Worm (Caenorhabditis elegans): ENCODE data around the gene C45G9.5.
A peak's percentile ranks its signal among the peaks of the same experiment; 100 is the strongest.
"Not testable (repeated sequence)": the region's sequence is repeated elsewhere in the genome, so short reads cannot be mapped to it uniquely, and the experiment has no call there.

Gene C45G9.5

DNA sequence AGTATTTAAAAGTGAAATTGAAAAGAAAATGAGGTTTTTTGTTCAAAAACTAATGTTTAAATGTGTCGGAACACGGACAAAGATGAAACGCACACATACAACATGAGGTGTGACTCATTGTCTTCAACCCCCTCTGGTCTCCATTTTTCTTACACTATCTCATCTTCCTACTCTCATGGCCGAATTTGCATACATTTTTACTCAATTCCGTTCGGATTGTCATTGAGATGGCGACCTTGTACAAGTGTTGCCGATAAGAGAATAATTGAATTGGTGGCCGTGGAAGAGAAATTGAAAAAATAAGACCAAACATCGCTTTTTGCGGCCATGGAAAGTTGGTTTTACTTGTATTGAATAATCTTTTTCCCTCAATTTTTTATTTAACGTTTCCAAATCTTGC is 742 bp upstream of the C45G9.5 start, which contains the start of gene txbp-3:
Gene txbp-3 (minus strand): TSS at position 285 of the 400 bp plus-strand sequence.
- TF ChIP-seq unc-42 (tag; optimal IDR thresholded peaks at IDR 0.05), result peak; percentile 85
- TF ChIP-seq nfya-1 (tag; optimal IDR thresholded peaks at IDR 0.05), result peak; percentile 30
- peak; percentile 45 for TF ChIP-seq hlh-30 (tag; optimal IDR thresholded peaks at IDR 0.05; ENCODE audit: insufficient read depth)
- no peak for TF ChIP-seq C08G9.2 (tag; optimal IDR thresholded peaks at IDR 0.05)
- TF ChIP-seq ceh-22 (tag; optimal IDR thresholded peaks at IDR 0.05), result no peak
- TF ChIP-seq T23F11.4 (GFP tag; optimal IDR thresholded peaks at IDR 0.05), result no peak
- no peak for TF ChIP-seq ceh-6 (GFP tag; optimal IDR thresholded peaks at IDR 0.05)
- peak; percentile 71 for TF ChIP-seq ets-4 (tag; optimal IDR thresholded peaks at IDR 0.05)
- TF ChIP-seq elt-2 (tag; optimal IDR thresholded peaks at IDR 0.05), result peak; percentile 58
- 0 out of 2 replicates have a peak, but pooled peaks have one; percentile 18 for TF ChIP-seq sox-2 (GFP tag; IDR thresholded peaks at IDR 0.05)
- peak; percentile 58 for TF ChIP-seq ceh-31 (tag; optimal IDR thresholded peaks at IDR 0.05)
- no peak for TF ChIP-seq tbx-2 (tag; optimal IDR thresholded peaks at IDR 0.05)

DNA sequence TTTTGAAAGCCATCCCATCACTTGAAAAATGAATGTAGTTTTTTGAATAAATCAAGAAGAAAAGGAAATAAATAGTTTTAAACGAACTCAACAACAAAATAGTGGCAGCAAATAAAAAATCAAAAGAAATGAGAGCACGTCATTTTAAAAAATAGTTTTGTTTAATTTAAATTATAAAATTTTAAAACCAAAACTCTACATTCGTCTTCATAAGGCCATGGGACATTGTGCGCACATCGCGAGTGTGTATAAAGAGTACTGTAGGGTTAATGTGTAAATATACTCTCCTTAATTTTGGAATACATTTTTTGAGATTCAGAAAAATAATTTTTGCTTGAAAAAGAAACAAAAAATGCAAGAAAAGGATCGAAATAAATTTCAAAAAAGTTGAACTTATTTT is 4.0 kb downstream of the C45G9.5 start, which contains the start of gene C45G9.15:
Gene C45G9.15 (minus strand): TSS at position 101 of the 400 bp plus-strand sequence.
- no peak for TF ChIP-seq hlh-15 (tag; optimal IDR thresholded peaks at IDR 0.05)
- TF ChIP-seq ets-4 (tag; optimal IDR thresholded peaks at IDR 0.05), result no peak
- TF ChIP-seq ztf-16 (tag; optimal IDR thresholded peaks at IDR 0.05), result no peak
- no peak for TF ChIP-seq che-1 (tag; optimal IDR thresholded peaks at IDR 0.05)
- TF ChIP-seq fkh-6 (tag; optimal IDR thresholded peaks at IDR 0.05), result no peak
- TF ChIP-seq ceh-18 (tag; optimal IDR thresholded peaks at IDR 0.05), result no peak
- no peak for TF ChIP-seq unc-3 (GFP tag; conservative IDR thresholded peaks at IDR 0.05)
- no peak for TF ChIP-seq unc-3 (tag; optimal IDR thresholded peaks at IDR 0.05)
- no peak for TF ChIP-seq unc-55 (GFP tag; optimal IDR thresholded peaks at IDR 0.05)
- no peak for TF ChIP-seq ceh-45 (GFP tag; IDR thresholded peaks at IDR 0.05)
- TF ChIP-seq hlh-8 (tag; optimal IDR thresholded peaks at IDR 0.05), result no peak
- TF ChIP-seq ceh-6 (GFP tag; optimal IDR thresholded peaks at IDR 0.05), result no peak
- TF ChIP-seq zip-5 (tag; optimal IDR thresholded peaks at IDR 0.05), result no peak
- no peak for TF ChIP-seq eyg-1 (tag; optimal IDR thresholded peaks at IDR 0.05)

DNA sequence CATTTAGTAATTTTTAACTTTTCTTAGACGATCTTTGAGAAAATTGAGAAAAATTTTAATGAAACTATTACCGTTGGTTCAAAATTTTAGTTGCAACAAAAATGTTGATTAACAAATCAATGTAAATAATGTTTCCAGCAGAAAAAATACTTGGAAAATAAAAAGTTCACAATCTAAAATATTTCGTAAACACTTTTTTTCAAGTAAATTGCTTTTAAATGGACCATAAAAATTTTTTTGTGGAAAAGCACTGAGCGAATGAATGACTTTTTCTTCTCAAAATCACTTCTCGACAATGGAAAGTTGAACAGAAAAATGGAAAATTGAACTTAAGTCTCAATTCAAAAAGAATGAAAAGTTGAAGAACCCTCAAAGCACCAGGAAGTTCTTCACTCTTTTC is 5.6 kb downstream of the C45G9.5 start, which contains the start of gene C45G9.8:
Gene C45G9.8 (minus strand): TSS at position 101 of the 400 bp plus-strand sequence.
- TF ChIP-seq sox-4 (tag; optimal IDR thresholded peaks at IDR 0.05) (no peak), Y22D7AL.16 (tag; optimal IDR thresholded peaks at IDR 0.05) (no peak), ceh-6 (GFP tag; optimal IDR thresholded peaks at IDR 0.05) (no peak), ceh-34 (tag; optimal IDR thresholded peaks at IDR 0.05) (no peak)

DNA sequence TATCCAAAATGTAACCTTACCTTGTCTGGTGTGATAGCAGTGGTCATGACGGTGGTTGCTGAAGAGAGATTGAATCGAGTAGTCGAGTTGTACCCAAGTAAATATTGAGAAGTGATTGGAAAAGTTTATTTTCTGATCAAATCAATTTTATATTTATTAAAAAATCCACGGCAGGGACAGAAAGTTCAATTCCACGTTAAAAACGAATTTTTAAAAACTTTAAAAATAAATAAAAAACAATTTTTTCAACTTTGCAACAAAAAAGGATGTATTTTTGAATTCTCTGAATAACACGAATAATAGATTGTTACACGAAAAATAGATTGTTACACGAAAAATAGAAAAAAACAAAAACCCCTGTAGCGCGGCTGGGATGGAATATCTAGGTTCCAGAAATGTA is 7.8 kb downstream of the C45G9.5 start, which contains the start of gene C45G9.9:
Gene C45G9.9 (minus strand): TSS at position 101 of the 400 bp plus-strand sequence.
- not testable (repeated sequence) for TF ChIP-seq syd-9 (tag; optimal IDR thresholded peaks at IDR 0.05); ceh-24 (tag; optimal IDR thresholded peaks at IDR 0.05); sox-2 (GFP tag; IDR thresholded peaks at IDR 0.05)

DNA sequence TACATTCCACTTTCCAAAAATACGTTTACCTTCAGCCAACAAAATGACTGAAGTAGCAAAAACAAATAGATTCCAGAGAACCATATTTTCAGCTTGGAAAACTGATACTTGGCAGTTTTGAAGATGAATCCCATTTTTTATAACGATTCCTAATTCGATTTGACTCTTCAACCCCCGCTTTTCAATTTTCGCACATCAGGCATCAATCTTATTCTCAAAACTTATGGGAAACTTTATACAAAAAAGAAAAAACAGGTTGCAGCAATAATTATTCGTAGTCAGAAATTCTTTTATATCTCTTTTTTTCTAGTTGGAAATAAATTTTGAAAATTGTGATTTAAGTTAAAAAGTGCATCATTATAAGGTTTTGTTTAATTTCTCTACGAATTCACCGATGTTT is 13.9 kb downstream of the C45G9.5 start, which contains the start of gene C45G9.10:
Gene C45G9.10 (minus strand): TSS at position 101 of the 400 bp plus-strand sequence.
- TF ChIP-seq unc-42 (tag; optimal IDR thresholded peaks at IDR 0.05) (no peak), madf-2 (tag; optimal IDR thresholded peaks at IDR 0.05) (no peak), npax-4 (tag; optimal IDR thresholded peaks at IDR 0.05) (no peak), unc-55 (GFP tag; optimal IDR thresholded peaks at IDR 0.05) (no peak), nhr-11 (tag; optimal IDR thresholded peaks at IDR 0.05) (no peak), nfya-1 (tag; optimal IDR thresholded peaks at IDR 0.05) (no peak), F13H6.1 (tag; optimal IDR thresholded peaks at IDR 0.05) (no peak), sox-4 (tag; optimal IDR thresholded peaks at IDR 0.05) (no peak), rnt-1 (tag; optimal IDR thresholded peaks at IDR 0.05) (no peak), hlh-6 (tag; optimal IDR thresholded peaks at IDR 0.05) (no peak), hlh-8 (tag; optimal IDR thresholded peaks at IDR 0.05) (no peak), ceh-9 (tag; optimal IDR thresholded peaks at IDR 0.05) (no peak), ceh-6 (GFP tag; optimal IDR thresholded peaks at IDR 0.05) (no peak), K02D7.2 (tag; optimal IDR thresholded peaks at IDR 0.05) (no peak), ceh-24 (tag; optimal IDR thresholded peaks at IDR 0.05) (no peak), ceh-45 (GFP tag; IDR thresholded peaks at IDR 0.05) (no peak), pqm-1 (tag; optimal IDR thresholded peaks at IDR 0.05) (no peak), syd-9 (tag; optimal IDR thresholded peaks at IDR 0.05) (no peak)
